Worm (Caenorhabditis elegans): ENCODE measurements around the gene Y44F5A.1.

Gene Y44F5A.1

DNA sequence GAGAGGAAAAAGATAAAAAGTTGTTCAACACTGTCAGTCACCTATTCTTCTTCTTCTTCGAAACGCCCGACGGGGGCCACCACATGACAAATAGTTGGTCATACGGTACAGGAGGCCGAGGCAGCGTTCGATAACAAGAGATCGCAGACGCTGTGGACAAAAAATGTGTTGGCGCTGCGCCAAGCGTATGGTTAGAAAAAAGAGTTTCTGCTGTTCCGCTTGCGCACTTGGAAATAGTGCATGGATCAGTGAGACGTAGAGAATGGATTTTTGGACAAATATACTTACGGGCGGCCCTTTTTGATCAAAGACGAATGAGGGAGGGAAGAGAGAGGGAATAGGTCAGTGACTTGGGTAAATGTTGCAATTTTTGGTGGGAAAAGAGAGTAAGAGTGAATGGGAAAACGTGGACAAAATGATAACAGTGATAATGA, 37.3 kb upstream of the Y44F5A.1 start (continued):
- TF ChIP-seq hlh-11 (tag; optimal IDR thresholded peaks at IDR 0.05) (peak; percentile 97), aly-2 (tag; optimal IDR thresholded peaks at IDR 0.05) (no peak), dve-1 (tag; optimal IDR thresholded peaks at IDR 0.05; ENCODE audit: insufficient read depth) (peak; percentile 85), madf-5 (GFP tag; IDR thresholded peaks at IDR 0.05) (peak in 1 of 2 experiments; percentile 76; a peak in 1 of 4 replicates), nhr-10 (tag; optimal IDR thresholded peaks at IDR 0.05) (no peak), F44E2.7 (GFP tag; IDR thresholded peaks at IDR 0.05) (no peak), gei-8 (GFP tag; optimal IDR thresholded peaks at IDR 0.05) (peak; percentile 53), nhr-102 (tag; optimal IDR thresholded peaks at IDR 0.05) (peak; percentile 73), aha-1 (tag) (peak; percentile 87), lin-13 (GFP tag; optimal IDR thresholded peaks at IDR 0.05) (no peak), skn-1 (tag; optimal IDR thresholded peaks at IDR 0.05) (no peak), ceh-44 (GFP tag; IDR thresholded peaks at IDR 0.05) (no peak), jun-1 (tag; optimal IDR thresholded peaks at IDR 0.05) (peak; percentile 8), ZK546.5 (tag; optimal IDR thresholded peaks at IDR 0.05) (no peak), ceh-32 (tag; optimal IDR thresholded peaks at IDR 0.05; ENCODE audit: poor library complexity) (no peak), unc-62 (GFP tag; optimal IDR thresholded peaks at IDR 0.05 in 1 of 2) (peak in 1 of 2 experiments; percentile 98), unc-62 (tag; optimal IDR thresholded peaks at IDR 0.05) (no peak), saeg-2 (GFP tag; IDR thresholded peaks at IDR 0.05) (peak; percentile 71; the same call in 1 of the 2 replicates), Y105C5A.15 (GFP tag; IDR thresholded peaks at IDR 0.05) (no peak), arid-1 (GFP tag; conservative IDR thresholded peaks at IDR 0.05) (no peak), set-16 (GFP tag; IDR thresholded peaks at IDR 0.05) (peak; percentile 37; the same call in 1 of the 2 replicates), nhr-41 (GFP tag; IDR thresholded peaks at IDR 0.05) (peak; percentile 60; the same call in 1 of the 2 replicates), lin-29 (GFP tag; IDR thresholded peaks at IDR 0.05) (peak; percentile 71), Y48G9A.11 (GFP tag; IDR thresholded peaks at IDR 0.05) (no peak), daf-8 (GFP tag; IDR thresholded peaks at IDR 0.05) (no peak), dmd-6 (GFP tag; IDR thresholded peaks at IDR 0.05) (peak; percentile 88), mes-2 (tag; optimal IDR thresholded peaks at IDR 0.05; ENCODE audit: poor library complexity, severe bottlenecking) (peak; percentile 52), nhr-11 (tag; optimal IDR thresholded peaks at IDR 0.05) (peak; percentile 30), F26F4.8 (GFP tag; conservative IDR thresholded peaks at IDR 0.05) (no peak), zag-1 (tag; optimal IDR thresholded peaks at IDR 0.05) (no peak), vab-7 (GFP tag; IDR thresholded peaks at IDR 0.05) (no peak), ceh-20 (GFP tag; IDR thresholded peaks at IDR 0.05) (0 out of 2 replicates have a peak, but pooled peaks have one; percentile 33), fos-1 (tag; optimal IDR thresholded peaks at IDR 0.05) (no peak), egl-27 (tag; optimal IDR thresholded peaks at IDR 0.05) (no peak), hmg-1.1 (GFP tag; IDR thresholded peaks at IDR 0.05) (peak; percentile 52), madf-9 (GFP tag; conservative IDR thresholded peaks at IDR 0.05) (0 out of 2 replicates have a peak, but pooled peaks have one; percentile 52), ztf-11 (tag; optimal IDR thresholded peaks at IDR 0.05) (no peak), lin-15B (tag; optimal IDR thresholded peaks at IDR 0.05) (no peak), nhr-48 (tag; optimal IDR thresholded peaks at IDR 0.05) (peak; percentile 90), nhr-28 (tag; optimal IDR thresholded peaks at IDR 0.05) (peak; percentile 79), ZK337.2 (GFP tag; IDR thresholded peaks at IDR 0.05) (no peak), lim-7 (GFP tag; IDR thresholded peaks at IDR 0.05) (no peak), ama-1 (optimal IDR thresholded peaks at IDR 0.05) (no peak), mxl-2 (GFP tag; conservative IDR thresholded peaks at IDR 0.05) (no peak), zfp-3 (GFP tag; conservative IDR thresholded peaks at IDR 0.05) (no peak), spr-3 (GFP tag; optimal IDR thresholded peaks at IDR 0.05) (no peak), dmd-8 (GFP tag; IDR thresholded peaks at IDR 0.05) (no peak), Y75B8A.6 (GFP tag; IDR thresholded peaks at IDR 0.05) (no peak), snpc-1.2 (GFP tag; IDR thresholded peaks at IDR 0.05) (no peak), zfp-2 (tag; optimal IDR thresholded peaks at IDR 0.05) (no peak), snpc-4 (tag; optimal IDR thresholded peaks at IDR 0.05) (no peak), dmd-9 (GFP tag; IDR thresholded peaks at IDR 0.05) (no peak)

All from whole organism, L4 larva.